Fruit fly (Drosophila melanogaster): ENCODE data around the gene Papst2.

Papst2 gene

DNA sequence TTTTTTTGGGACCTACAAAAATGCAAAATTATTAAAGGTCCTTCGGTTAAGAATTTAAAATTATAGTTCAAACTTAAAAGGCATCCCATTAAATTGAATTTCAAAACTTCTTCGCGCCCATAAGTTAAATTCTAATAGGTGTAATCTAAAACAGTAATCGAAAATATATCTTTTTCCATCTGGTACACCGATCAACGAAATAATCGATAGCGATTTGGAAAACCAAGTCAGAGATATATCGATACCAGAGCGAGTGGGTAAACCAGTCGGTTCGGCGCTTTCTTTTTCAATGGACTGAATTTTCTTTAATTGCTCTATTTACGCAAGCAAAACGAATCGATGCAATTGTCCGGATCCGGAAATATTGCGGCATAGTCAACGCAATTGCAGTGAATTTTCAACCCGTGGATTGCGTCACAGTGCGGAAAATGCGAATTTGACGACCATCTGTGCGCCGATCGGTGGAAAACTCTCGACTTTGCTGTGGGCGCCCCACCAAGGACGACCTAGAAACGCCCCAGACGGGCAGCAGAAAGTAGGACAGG is 18.4 kb upstream of the Papst2 start, which contains the start of gene Fit2 (continued):
- TF ChIP-seq CG16863 (GFP tag; optimal IDR thresholded peaks at IDR 0.05) (no peak), Stat92E (GFP tag; optimal IDR thresholded peaks at IDR 0.05) (no peak), CG3065 (GFP tag; optimal IDR thresholded peaks at IDR 0.05) (no peak), gem (tag; optimal IDR thresholded peaks at IDR 0.05) (no peak), stwl (tag; optimal IDR thresholded peaks at IDR 0.05) (peak; percentile 71), gcm2 (GFP tag; optimal IDR thresholded peaks at IDR 0.05) (no peak), CG33557 (GFP tag; optimal IDR thresholded peaks at IDR 0.05) (no peak), CG12942 (GFP tag; optimal IDR thresholded peaks at IDR 0.05) (no peak), CG8478 (optimal IDR thresholded peaks at IDR 0.05) (no peak), vfl (GFP tag; optimal IDR thresholded peaks at IDR 0.05) (no peak), CG17568 (GFP tag; optimal IDR thresholded peaks at IDR 0.05) (no peak), CG30403 (GFP tag; optimal IDR thresholded peaks at IDR 0.05) (no peak), ssp (GFP tag; IDR thresholded peaks at IDR 0.05) (no peak), HLH4C (GFP tag; IDR thresholded peaks at IDR 0.05; ENCODE audit: partially characterized antibody) (peak; percentile 100), CG9437 (GFP tag; optimal IDR thresholded peaks at IDR 0.05) (no peak), grau (tag; optimal IDR thresholded peaks at IDR 0.05) (no peak), Hmr (GFP tag; optimal IDR thresholded peaks at IDR 0.05) (no peak), ab (GFP tag; optimal IDR thresholded peaks at IDR 0.05) (no peak), CG14667 (GFP tag; IDR thresholded peaks at IDR 0.05) (no peak), CG17328 (GFP tag; IDR thresholded peaks at IDR 0.05) (no peak), CG7928 (GFP tag; optimal IDR thresholded peaks at IDR 0.05) (no peak), CG12104 (GFP tag; optimal IDR thresholded peaks at IDR 0.05) (no peak), croc (GFP tag; conservative IDR thresholded peaks at IDR 0.05) (no peak), crc (GFP tag; optimal IDR thresholded peaks at IDR 0.05) (no peak), CG1792 (GFP tag; optimal IDR thresholded peaks at IDR 0.05) (no peak), bbx (GFP tag; IDR thresholded peaks at IDR 0.05; ENCODE audit: partially characterized antibody) (peak; percentile 99), CG13296 (GFP tag; optimal IDR thresholded peaks at IDR 0.05) (no peak), CG1529 (GFP tag; optimal IDR thresholded peaks at IDR 0.05) (no peak), knrl (GFP tag; IDR thresholded peaks at IDR 0.05; ENCODE audit: partially characterized antibody) (peak; percentile 83), Atf3 (GFP tag; optimal IDR thresholded peaks at IDR 0.05) (no peak), CG18599 (GFP tag; optimal IDR thresholded peaks at IDR 0.05) (no peak), jing (GFP tag; optimal IDR thresholded peaks at IDR 0.05) (no peak), amos (GFP tag; IDR thresholded peaks at IDR 0.05; ENCODE audit: partially characterized antibody) (peak; percentile 94), dan (GFP tag; IDR thresholded peaks at IDR 0.05) (no peak), CG17361 (GFP tag; IDR thresholded peaks at IDR 0.05) (no peak), Opbp (GFP tag; IDR thresholded peaks at IDR 0.05; ENCODE audit: partially characterized antibody) (peak; percentile 96; the same call in 2 of the 3 replicates), E2f1 (GFP tag; IDR thresholded peaks at IDR 0.05) (no peak), CG8290 (GFP tag; optimal IDR thresholded peaks at IDR 0.05) (no peak), CG8290 (tag; optimal IDR thresholded peaks at IDR 0.05) (no peak), pnt (GFP tag; optimal IDR thresholded peaks at IDR 0.05) (no peak), Sry-δ (GFP tag; optimal IDR thresholded peaks at IDR 0.05) (peak; percentile 75), Elba2 (GFP tag; optimal IDR thresholded peaks at IDR 0.05) (no peak), CG6791 (GFP tag; IDR thresholded peaks at IDR 0.05; ENCODE audit: partially characterized antibody) (peak; percentile 99)

Measured in whole organism, embryonic.